Worm (Caenorhabditis elegans): Measurements from ENCODE around the gene oig-5.

The oig-5 gene

DNA sequence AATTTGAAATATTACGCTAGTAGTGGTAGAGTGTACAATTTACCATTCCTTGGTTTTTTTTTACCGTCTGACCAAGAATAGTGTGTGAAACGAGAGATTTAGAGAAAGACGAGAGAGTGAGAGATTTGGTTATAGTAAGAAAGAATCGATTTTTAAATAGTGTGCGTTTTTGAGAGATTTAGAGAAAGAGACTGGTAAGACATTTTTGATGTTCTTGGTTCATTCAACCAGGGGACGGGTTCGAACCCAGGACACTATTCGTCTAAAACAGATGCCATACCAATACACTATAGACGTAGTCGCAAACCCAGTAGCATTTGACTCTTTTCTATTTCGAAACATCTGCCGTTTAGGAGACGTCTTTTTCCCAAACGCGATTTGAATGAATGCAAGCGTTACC, 31.1 kb downstream of the oig-5 start (continued):
- peak; percentile 75 for TF ChIP-seq madf-10 (tag; optimal IDR thresholded peaks at IDR 0.05)
- no peak for TF ChIP-seq madf-3 (GFP tag; IDR thresholded peaks at IDR 0.05)
- no peak for TF ChIP-seq aptf-3 (GFP tag; IDR thresholded peaks at IDR 0.05)
- TF ChIP-seq hlh-12 (tag; optimal IDR thresholded peaks at IDR 0.05): peak; percentile 38
- peak; percentile 79 for TF ChIP-seq die-1 (tag; optimal IDR thresholded peaks at IDR 0.05)
- TF ChIP-seq let-526 (GFP tag; IDR thresholded peaks at IDR 0.05): no peak
- TF ChIP-seq efl-1 (GFP tag; optimal IDR thresholded peaks at IDR 0.05): peak; percentile 14
- no peak for TF ChIP-seq dpl-1 (GFP tag; optimal IDR thresholded peaks at IDR 0.05)
- TF ChIP-seq cebp-1 (GFP tag; IDR thresholded peaks at IDR 0.05): no peak
- TF ChIP-seq cebp-1 (tag; optimal IDR thresholded peaks at IDR 0.05): peak; percentile 78
- no peak for TF ChIP-seq unc-62 (GFP tag; optimal IDR thresholded peaks at IDR 0.05)
- no peak for TF ChIP-seq egl-18 (GFP tag; IDR thresholded peaks at IDR 0.05)
- TF ChIP-seq F37B4.10 (GFP tag; IDR thresholded peaks at IDR 0.05): no peak
- TF ChIP-seq chd-7 (tag; optimal IDR thresholded peaks at IDR 0.05): no peak
- TF ChIP-seq ztf-28 (GFP tag; IDR thresholded peaks at IDR 0.05): no peak
- peak; percentile 79 for TF ChIP-seq B0261.1 (tag; optimal IDR thresholded peaks at IDR 0.05)
- TF ChIP-seq attf-3 (GFP tag; conservative IDR thresholded peaks at IDR 0.05): no peak; the same call in 1 of the 2 replicates
- no peak for TF ChIP-seq C06A6.2 (GFP tag; conservative IDR thresholded peaks at IDR 0.05)
- peak; percentile 53 for TF ChIP-seq snpc-1.1 (tag; optimal IDR thresholded peaks at IDR 0.05; ENCODE audit: insufficient read depth)
- TF ChIP-seq nfyb-1 (GFP tag; IDR thresholded peaks at IDR 0.05): no peak
- peak; percentile 90 for TF ChIP-seq tbp1 (GFP tag; optimal IDR thresholded peaks at IDR 0.05)
- no peak for TF ChIP-seq him-1 (tag; optimal IDR thresholded peaks at IDR 0.05)
- peak; percentile 80 for TF ChIP-seq pbrm-1 (GFP tag; IDR thresholded peaks at IDR 0.05)
- peak; percentile 83; the same call in 1 of the 2 replicates for TF ChIP-seq C17E4.6 (GFP tag; IDR thresholded peaks at IDR 0.05)
- TF ChIP-seq mcd-1 (GFP tag; IDR thresholded peaks at IDR 0.05): peak; percentile 65; the same call in 1 of the 2 replicates
- TF ChIP-seq hrde-1 (tag; optimal IDR thresholded peaks at IDR 0.05; ENCODE audit: borderline replicate concordance): peak; percentile 60
- no peak for TF ChIP-seq T26A5.8 (tag; optimal IDR thresholded peaks at IDR 0.05)
- no peak; the same call in 1 of the 2 replicates for TF ChIP-seq Y56A3A.18 (GFP tag; IDR thresholded peaks at IDR 0.05)
- no peak for TF ChIP-seq ztf-25 (GFP tag; IDR thresholded peaks at IDR 0.05)
- no peak for TF ChIP-seq bed-2 (GFP tag; IDR thresholded peaks at IDR 0.05)
- no peak for TF ChIP-seq mxl-1 (tag; optimal IDR thresholded peaks at IDR 0.05)
- TF ChIP-seq K12H6.12 (tag; optimal IDR thresholded peaks at IDR 0.05): peak; percentile 43
- peak; percentile 50 for TF ChIP-seq F33H1.4 (GFP tag; IDR thresholded peaks at IDR 0.05)
- TF ChIP-seq ZK185.1 (tag; optimal IDR thresholded peaks at IDR 0.05; ENCODE audit: poor library complexity, severe bottlenecking): peak; percentile 94
- TF ChIP-seq gei-17 (GFP tag; optimal IDR thresholded peaks at IDR 0.05): no peak
- peak; percentile 68 for TF ChIP-seq T07F8.4 (tag; optimal IDR thresholded peaks at IDR 0.05)
- no peak for TF ChIP-seq lag-1 (GFP tag; IDR thresholded peaks at IDR 0.05)
- no peak; the same call in 1 of the 2 replicates for TF ChIP-seq B0336.3 (GFP tag; IDR thresholded peaks at IDR 0.05)
- TF ChIP-seq K11D2.4 (GFP tag; IDR thresholded peaks at IDR 0.05): peak; percentile 75; the same call in 1 of the 2 replicates
- TF ChIP-seq F22D6.2 (tag; optimal IDR thresholded peaks at IDR 0.05): peak; percentile 59
- TF ChIP-seq nfya-2 (GFP tag; IDR thresholded peaks at IDR 0.05): no peak
- peak; percentile 72 for TF ChIP-seq D2030.7 (GFP tag; IDR thresholded peaks at IDR 0.05)
- TF ChIP-seq nfya-1 (tag; optimal IDR thresholded peaks at IDR 0.05; ENCODE audit: borderline replicate concordance, insufficient read depth): no peak
- TF ChIP-seq F10E7.11 (tag; optimal IDR thresholded peaks at IDR 0.05): no peak
- TF ChIP-seq egrh-3 (GFP tag; IDR thresholded peaks at IDR 0.05): no peak
- TF ChIP-seq Y95B8A.8 (GFP tag; IDR thresholded peaks at IDR 0.05): 0 out of 2 replicates have a peak, but pooled peaks have one; percentile 18
- TF ChIP-seq lin-54 (GFP tag; optimal IDR thresholded peaks at IDR 0.05): peak; percentile 76
- TF ChIP-seq hmg-20 (GFP tag; IDR thresholded peaks at IDR 0.05): no peak
- no peak for TF ChIP-seq cebp-2 (GFP tag; IDR thresholded peaks at IDR 0.05)
- no peak for TF ChIP-seq ets-4 (GFP tag; optimal IDR thresholded peaks at IDR 0.05)
